Worm (Caenorhabditis elegans) whole organism, L4 larva: Measurements from ENCODE around the gene Y39B6A.7.
A peak's percentile ranks its signal among the peaks of the same experiment; 100 is the strongest.

Experiments used
- F10B5.3 ChIP-seq: sonication (generic microtip); optimal IDR thresholded peaks from 2 replicates; lab custom pipeline; 2016; ENCODE audit warnings: mild to moderate bottlenecking, missing genetic modification characterization, missing compliant biosample characterization
- F44E2.7 ChIP-seq: fragments of 200-800 bp; sonication (Bioruptor generic); IDR thresholded peaks from 2 replicates; pipeline ENCODE4 v2.1.2; 2022; ENCODE audit warnings: missing genetic modification characterization, missing compliant biosample characterization
- R02D3.7 ChIP-seq: fragments of 150-350 bp; sonication (generic microtip); optimal IDR thresholded peaks from 3 replicates; lab custom pipeline; 2014; ENCODE audit warnings: missing biosample characterization, missing genetic modification characterization
- T20F7.1 ChIP-seq: fragments of 200-800 bp; sonication (Bioruptor generic); optimal IDR thresholded peaks from 2 replicates; lab custom pipeline; 2018; ENCODE audit warnings: mild to moderate bottlenecking, missing genetic modification characterization, missing compliant biosample characterization
- T26A8.4 ChIP-seq: fragments of 200-800 bp; sonication (Bioruptor generic); IDR thresholded peaks from 2 replicates; pipeline ENCODE4 v1.3.6; 2022; ENCODE audit warnings: missing genetic modification characterization, missing compliant biosample characterization
- Y48G9A.11 ChIP-seq: fragments of 200-800 bp; sonication (Bioruptor generic); IDR thresholded peaks from 2 replicates; pipeline ENCODE4 v1.3.6; 2022; ENCODE audit warnings: missing genetic modification reagents, missing genetic modification characterization, missing compliant biosample characterization
- aly-2 ChIP-seq: sonication (generic microtip); optimal IDR thresholded peaks from 2 replicates; lab custom pipeline; 2018; ENCODE audit warnings: missing biosample characterization, missing genetic modification characterization
- attf-4 ChIP-seq: sonication (generic microtip); optimal IDR thresholded peaks from 3 replicates; lab custom pipeline; 2017; ENCODE audit warnings: missing biosample characterization, missing genetic modification characterization
- ceh-28 ChIP-seq: fragments of 150-350 bp; optimal IDR thresholded peaks from 2 replicates; lab custom pipeline; 2014; ENCODE audit warnings: missing biosample characterization, missing genetic modification reagents, missing genetic modification characterization
- ceh-32 ChIP-seq: sonication (generic microtip); optimal IDR thresholded peaks from 2 replicates; lab custom pipeline; 2016; ENCODE audit warnings: mild to moderate bottlenecking, missing genetic modification characterization, missing compliant biosample characterization; ENCODE audit not compliant: poor library complexity
- ceh-44 ChIP-seq: fragments of 200-800 bp; sonication (Bioruptor generic); IDR thresholded peaks from 2 replicates; pipeline ENCODE4 v1.3.6; 2022; ENCODE audit warnings: missing genetic modification reagents, missing genetic modification characterization, missing compliant biosample characterization
- ces-1 ChIP-seq: fragments of 150-350 bp; sonication (generic microtip); optimal IDR thresholded peaks from 4 replicates; lab custom pipeline; 2014; ENCODE audit warnings: missing biosample characterization, missing genetic modification reagents, missing genetic modification characterization
- cey-2 ChIP-seq: sonication (generic microtip); optimal IDR thresholded peaks from 3 replicates; lab custom pipeline; 2017; ENCODE audit warnings: missing genetic modification characterization, mild to moderate bottlenecking, missing compliant biosample characterization, antibody characterized with exemption, borderline replicate concordance; ENCODE audit not compliant: insufficient read depth
- ctbp-1 ChIP-seq: fragments of 200-800 bp; sonication (Bioruptor generic); IDR thresholded peaks from 2 replicates; pipeline ENCODE4 v1.3.6; 2022; ENCODE audit warnings: missing genetic modification reagents, missing genetic modification characterization, missing compliant biosample characterization
- daf-16 ChIP-seq, 3 experiments: sonication (generic microtip); optimal IDR thresholded peaks; 2 replicates each; lab custom pipeline; 2016 to 2017; ENCODE audit warnings: missing genetic modification characterization in 3 of 3, missing genetic modification reagents in 3 of 3, mild to moderate bottlenecking in 2 of 3, missing compliant biosample characterization in 2 of 3, missing biosample characterization in 1 of 3, moderate library complexity in 1 of 3
- dmd-8 ChIP-seq: fragments of 200-800 bp; sonication (Bioruptor generic); IDR thresholded peaks from 2 replicates; pipeline ENCODE4 v1.3.6; 2022; ENCODE audit warnings: missing genetic modification characterization, missing compliant biosample characterization
- fkh-10 ChIP-seq: fragments of 150-350 bp; optimal IDR thresholded peaks from 2 replicates; lab custom pipeline; 2014; ENCODE audit warnings: missing biosample characterization, missing genetic modification reagents, missing genetic modification characterization
- fos-1 ChIP-seq: fragments of 150-350 bp; optimal IDR thresholded peaks from 2 replicates; lab custom pipeline; 2014; ENCODE audit warnings: missing biosample characterization, missing genetic modification characterization
- hlh-11 ChIP-seq: fragments of 200-800 bp; sonication (Bioruptor generic); optimal IDR thresholded peaks from 2 replicates; lab custom pipeline; 2018; ENCODE audit warnings: mild to moderate bottlenecking, missing genetic modification characterization, missing compliant biosample characterization
- hlh-30 ChIP-seq: sonication (generic microtip); optimal IDR thresholded peaks from 2 replicates; lab custom pipeline; 2017; ENCODE audit warnings: antibody characterized with exemption, mild to moderate bottlenecking, missing genetic modification characterization, missing compliant biosample characterization; ENCODE audit not compliant: insufficient read depth
- hmg-1.1 ChIP-seq: fragments of 200-800 bp; sonication (Bioruptor generic); IDR thresholded peaks from 2 replicates; pipeline ENCODE4 v1.3.6; 2022; ENCODE audit warnings: missing genetic modification reagents, missing genetic modification characterization, missing compliant biosample characterization
- jun-1 ChIP-seq: fragments of 150-350 bp; optimal IDR thresholded peaks from 2 replicates; lab custom pipeline; 2014; ENCODE audit warnings: missing biosample characterization, missing genetic modification reagents, missing genetic modification characterization
- lin-13 ChIP-seq: fragments of 150-350 bp; optimal IDR thresholded peaks from 2 replicates; lab custom pipeline; 2014; ENCODE audit warnings: missing biosample characterization, missing genetic modification reagents, missing genetic modification characterization
- lin-29 ChIP-seq: fragments of 200-800 bp; sonication (Bioruptor generic); IDR thresholded peaks from 2 replicates; pipeline ENCODE4 v1.3.6; 2022; ENCODE audit warnings: missing genetic modification reagents, missing genetic modification characterization, missing compliant biosample characterization
- lin-38 ChIP-seq: fragments of 200-800 bp; sonication (Bioruptor generic); IDR thresholded peaks from 2 replicates; pipeline ENCODE4 v1.3.6; 2022; ENCODE audit warnings: missing genetic modification reagents, missing genetic modification characterization, missing compliant biosample characterization
- lir-3 ChIP-seq: sonication (generic microtip); optimal IDR thresholded peaks from 2 replicates; lab custom pipeline; 2016; ENCODE audit warnings: mild to moderate bottlenecking, missing genetic modification characterization, missing compliant biosample characterization
- madf-5 ChIP-seq, 2 experiments: fragments of 200-800 bp; sonication (Bioruptor generic); IDR thresholded peaks; 2 replicates each; pipeline ENCODE4 v1.3.6; 2022; ENCODE audit warnings: missing compliant biosample characterization in 2 of 2, missing genetic modification characterization in 2 of 2
- madf-9 ChIP-seq: fragments of 200-800 bp; sonication (Bioruptor generic); conservative IDR thresholded peaks from 2 replicates; pipeline ENCODE4 v1.3.6; 2022; ENCODE audit warnings: missing genetic modification reagents, missing genetic modification characterization, missing compliant biosample characterization
- mdl-1 ChIP-seq, 2 experiments: fragments of 150-350 bp in 1 of 2; sonication (generic microtip) in 1 of 2; optimal IDR thresholded peaks; 2 replicates each; lab custom pipeline; 2014 to 2017; ENCODE audit warnings: missing biosample characterization in 2 of 2, missing genetic modification characterization in 2 of 2
- mdt-29 ChIP-seq: fragments of 200-800 bp; sonication (Bioruptor generic); IDR thresholded peaks from 2 replicates; pipeline ENCODE4 v1.3.6; 2022; ENCODE audit warnings: missing genetic modification reagents, missing genetic modification characterization, missing compliant biosample characterization
- mep-1 ChIP-seq: fragments of 150-350 bp; sonication (generic microtip); optimal IDR thresholded peaks from 3 replicates; lab custom pipeline; 2014; ENCODE audit warnings: missing biosample characterization, missing genetic modification characterization
- mes-2 ChIP-seq: sonication (generic microtip); optimal IDR thresholded peaks from 2 replicates; lab custom pipeline; 2016; ENCODE audit warnings: missing genotype, mild to moderate bottlenecking, missing genetic modification characterization, missing compliant biosample characterization; ENCODE audit not compliant: poor library complexity, severe bottlenecking
- nhr-102 ChIP-seq: sonication (generic microtip); optimal IDR thresholded peaks from 2 replicates; lab custom pipeline; 2016; ENCODE audit warnings: mild to moderate bottlenecking, missing genetic modification characterization, moderate library complexity, missing compliant biosample characterization
- nhr-237 ChIP-seq: sonication (generic microtip); optimal IDR thresholded peaks from 2 replicates; lab custom pipeline; 2017; ENCODE audit warnings: missing biosample characterization, missing genetic modification characterization
- nhr-25 ChIP-seq: sonication (generic microtip); optimal IDR thresholded peaks from 2 replicates; lab custom pipeline; 2017; ENCODE audit warnings: missing genetic modification characterization, mild to moderate bottlenecking, missing compliant biosample characterization, antibody characterized with exemption, moderate library complexity, borderline replicate concordance; ENCODE audit not compliant: insufficient read depth
- nhr-28 ChIP-seq: fragments of 150-350 bp; optimal IDR thresholded peaks from 2 replicates; lab custom pipeline; 2014; ENCODE audit warnings: missing biosample characterization, missing genetic modification characterization
- nhr-41 ChIP-seq: fragments of 200-800 bp; sonication (Bioruptor generic); IDR thresholded peaks from 2 replicates; pipeline ENCODE4 v1.3.6; 2022; ENCODE audit warnings: missing genetic modification reagents, missing genetic modification characterization, missing compliant biosample characterization
- nhr-42 ChIP-seq: fragments of 200-800 bp; sonication (Bioruptor generic); IDR thresholded peaks from 2 replicates; pipeline ENCODE4 v1.3.6; 2022; ENCODE audit warnings: missing genetic modification characterization, missing compliant biosample characterization
- nhr-48 ChIP-seq: sonication (generic microtip); optimal IDR thresholded peaks from 2 replicates; lab custom pipeline; 2016; ENCODE audit warnings: mild to moderate bottlenecking, missing genetic modification characterization, missing compliant biosample characterization
- nhr-76 ChIP-seq: fragments of 150-350 bp; optimal IDR thresholded peaks from 2 replicates; lab custom pipeline; 2014; ENCODE audit warnings: missing biosample characterization, missing genetic modification characterization
- rbr-2 ChIP-seq: sonication (generic microtip); optimal IDR thresholded peaks from 2 replicates; lab custom pipeline; 2016; ENCODE audit warnings: missing genotype, missing genetic modification characterization, missing compliant biosample characterization
- skn-1 ChIP-seq: fragments of 150-350 bp; optimal IDR thresholded peaks from 2 replicates; lab custom pipeline; 2014; ENCODE audit warnings: missing biosample characterization, missing genetic modification characterization
- spr-1 ChIP-seq: sonication (generic microtip); optimal IDR thresholded peaks from 2 replicates; lab custom pipeline; 2016; ENCODE audit warnings: mild to moderate bottlenecking, missing genetic modification characterization, missing compliant biosample characterization
- tra-1 ChIP-seq: fragments of 200-800 bp; sonication (Bioruptor generic); IDR thresholded peaks from 2 replicates; pipeline ENCODE4 v1.3.6; 2022; ENCODE audit warnings: missing genetic modification reagents, missing genetic modification characterization, missing compliant biosample characterization
- unc-130 ChIP-seq: sonication (generic microtip); optimal IDR thresholded peaks from 2 replicates; lab custom pipeline; 2016; ENCODE audit warnings: missing genetic modification reagents, missing genetic modification characterization, missing compliant biosample characterization
- unc-39 ChIP-seq: sonication (generic microtip); optimal IDR thresholded peaks from 2 replicates; lab custom pipeline; 2017; ENCODE audit warnings: missing biosample characterization, missing genetic modification characterization
- unc-62 ChIP-seq, 3 experiments: fragments of 150-350 bp in 1 of 3; sonication (generic microtip); optimal IDR thresholded peaks in 2 of 3; peaks in 1 of 3; 1 replicate in 1 of 3; 2 replicates in 2 of 3; lab custom pipeline; 2014 to 2017; ENCODE audit warnings: missing biosample characterization in 3 of 3, missing genetic modification characterization in 3 of 3, missing genetic modification reagents in 3 of 3, missing genotype in 1 of 3
- vab-7 ChIP-seq: fragments of 200-800 bp; sonication (Bioruptor generic); IDR thresholded peaks from 2 replicates; pipeline ENCODE4 v1.3.6; 2022; ENCODE audit warnings: missing genetic modification reagents, missing genetic modification characterization, missing compliant biosample characterization
- zip-11 ChIP-seq: fragments of 200-800 bp; sonication (Bioruptor generic); IDR thresholded peaks from 2 replicates; pipeline ENCODE4 v1.3.6; 2022; ENCODE audit warnings: missing genetic modification characterization, missing compliant biosample characterization
- ztf-11 ChIP-seq: fragments of 150-350 bp; optimal IDR thresholded peaks from 2 replicates; lab custom pipeline; 2014; ENCODE audit warnings: missing biosample characterization, missing genetic modification characterization

Gene Y39B6A.7

DNA sequence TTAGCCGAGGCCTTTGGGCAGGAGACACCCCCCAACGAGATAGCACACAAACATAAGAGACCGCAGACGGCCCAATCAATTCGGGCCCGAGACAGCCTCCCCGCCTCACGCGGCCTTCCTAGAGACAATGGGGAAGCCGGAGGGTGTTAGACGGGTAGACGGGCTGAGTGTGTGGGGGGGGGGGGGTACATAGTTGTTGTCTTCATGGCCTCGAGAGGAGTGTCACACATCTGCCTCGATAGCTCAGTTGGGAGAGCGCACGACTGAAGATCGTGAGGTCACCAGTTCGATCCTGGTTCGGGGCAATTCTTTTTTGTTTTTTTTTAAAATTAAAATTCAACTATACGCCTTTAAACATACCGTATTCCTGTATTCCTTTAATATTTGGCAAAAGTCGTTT is 23.1 kb downstream of the Y39B6A.7 start (continued):
- peak; percentile 83 for TF ChIP-seq dmd-8
- TF ChIP-seq F44E2.7 (GFP tag; lab: Robert Waterston, UW), result no peak
- TF ChIP-seq mdt-29 (GFP tag; lab: Robert Waterston, UW), result no peak
- no peak for TF ChIP-seq ceh-32 (tag; lab: Kevin White, UChicago)
- TF ChIP-seq spr-1 (tag; lab: Kevin White, UChicago), result no peak
- no peak for TF ChIP-seq unc-39 (tag; lab: Kevin White, UChicago)
- no peak for TF ChIP-seq unc-130 (GFP tag; lab: Kevin White, UChicago)
- peak; percentile 81 for TF ChIP-seq madf-9
- TF ChIP-seq ztf-11 (tag; lab: Kevin White, UChicago), result no peak
- peak; percentile 81 for TF ChIP-seq vab-7
- peak; percentile 13 for TF ChIP-seq nhr-25
- no peak for TF ChIP-seq cey-2 (tag; lab: Kevin White, UChicago)
- TF ChIP-seq nhr-237 (tag; lab: Kevin White, UChicago), result no peak
- peak; percentile 89 for TF ChIP-seq ctbp-1 (GFP tag; lab: Robert Waterston, UW)
- TF ChIP-seq ceh-28 (tag; lab: Kevin White, UChicago), result no peak
- TF ChIP-seq lir-3 (tag; lab: Kevin White, UChicago), result no peak
- TF ChIP-seq aly-2 (tag; lab: Kevin White, UChicago), result no peak
- peak; percentile 51 for TF ChIP-seq nhr-48 (tag; lab: Kevin White, UChicago)
- TF ChIP-seq ceh-44, result peak; percentile 62; the same call in 1 of the 2 replicates
- TF ChIP-seq nhr-76 (tag; lab: Kevin White, UChicago), result no peak
- peak; percentile 89 for TF ChIP-seq hlh-30 (tag; lab: Kevin White, UChicago)
- TF ChIP-seq hlh-11 (tag; lab: Kevin White, UChicago), result no peak
- no peak for TF ChIP-seq fkh-10 (GFP tag; lab: Kevin White, UChicago)
- peak; percentile 64 for TF ChIP-seq mes-2 (tag; lab: Kevin White, UChicago)
- TF ChIP-seq lin-13 (GFP tag; lab: Kevin White, UChicago), result peak; percentile 50
- peak; percentile 83 for TF ChIP-seq Y48G9A.11
- TF ChIP-seq zip-11 (GFP tag; lab: Robert Waterston, UW), result no peak
- no peak for TF ChIP-seq T26A8.4 (GFP tag; lab: Robert Waterston, UW)
- 0 out of 4 replicates have a peak, but pooled peaks have one; percentile 32 to 74 for TF ChIP-seq madf-5 (GFP tag; IDR thresholded peaks at IDR 0.05; lab: Robert Waterston, UW)
- TF ChIP-seq daf-16 (GFP tag; optimal IDR thresholded peaks at IDR 0.05; lab: Kevin White, UChicago), result peak in 1 of 2 experiments; percentile 55
- TF ChIP-seq daf-16 (tag; optimal IDR thresholded peaks at IDR 0.05; lab: Kevin White, UChicago), result peak; percentile 48
- no peak for TF ChIP-seq R02D3.7 (tag; lab: Kevin White, UChicago)
- peak; percentile 78 for TF ChIP-seq T20F7.1
- peak; percentile 82 for TF ChIP-seq lin-38 (GFP tag; lab: Robert Waterston, UW)
- no peak for TF ChIP-seq fos-1 (tag; lab: Kevin White, UChicago)
- no peak for TF ChIP-seq skn-1
- peak; percentile 34 for TF ChIP-seq rbr-2
- TF ChIP-seq nhr-28 (tag; lab: Kevin White, UChicago), result peak; percentile 27
- TF ChIP-seq nhr-41 (GFP tag; lab: Robert Waterston, UW), result 0 out of 2 replicates have a peak, but pooled peaks have one; percentile 71
- TF ChIP-seq hmg-1.1 (GFP tag; lab: Robert Waterston, UW), result peak; percentile 91
- no peak; the same call in 1 of the 2 replicates for TF ChIP-seq nhr-42 (GFP tag; lab: Robert Waterston, UW)
- TF ChIP-seq nhr-102 (tag; lab: Kevin White, UChicago), result no peak
- TF ChIP-seq attf-4, result no peak
- TF ChIP-seq jun-1 (tag; lab: Kevin White, UChicago), result no peak
- TF ChIP-seq mep-1 (tag; lab: Kevin White, UChicago), result peak; percentile 75
- peak; percentile 74 for TF ChIP-seq tra-1 (GFP tag; lab: Robert Waterston, UW)
- no peak for TF ChIP-seq lin-29 (GFP tag; lab: Robert Waterston, UW)
- TF ChIP-seq ces-1 (GFP tag; lab: Kevin White, UChicago), result no peak
- peak in 1 of 2 experiments; percentile 15 for TF ChIP-seq mdl-1 (tag; optimal IDR thresholded peaks at IDR 0.05; lab: Kevin White, UChicago)
- TF ChIP-seq unc-62 (GFP tag; optimal IDR thresholded peaks at IDR 0.05 in 1 of 2; lab: Kevin White, UChicago), result no peak
- no peak for TF ChIP-seq unc-62 (tag; optimal IDR thresholded peaks at IDR 0.05; lab: Kevin White, UChicago)
- TF ChIP-seq F10B5.3 (tag; lab: Kevin White, UChicago), result no peak
